Worm (Caenorhabditis elegans): Measurements from ENCODE around the gene F14D2.7.
A peak's percentile ranks its signal among the peaks of the same experiment; 100 is the strongest.

F14D2.7 gene

DNA sequence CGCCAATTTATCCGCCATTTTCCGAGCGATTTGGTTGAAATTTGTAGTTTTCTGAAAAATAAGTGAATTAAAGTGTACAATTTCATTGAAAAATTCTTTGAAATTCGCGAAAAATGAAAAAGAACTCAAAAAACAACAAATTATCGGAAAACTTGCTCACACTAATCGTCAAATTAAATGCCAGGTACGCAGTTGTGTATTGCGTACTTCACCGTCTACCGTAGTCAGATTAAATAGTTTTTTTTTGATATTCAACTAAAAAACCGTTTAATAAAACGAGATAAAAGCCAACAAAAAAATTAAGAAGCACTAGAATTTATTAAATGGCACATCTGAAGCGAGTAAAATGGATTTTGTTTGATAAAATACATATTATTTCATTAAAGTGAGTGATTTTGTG is 6.5 kb upstream of the F14D2.7 start, which contains the start of gene bath-28:
bath-28 (minus strand) TSS at position 51 of the 400 bp plus-strand sequence.
- no peak for TF ChIP-seq T22C8.4 (GFP tag; IDR thresholded peaks at IDR 0.05)
- TF ChIP-seq ztf-23 (GFP tag; IDR thresholded peaks at IDR 0.05) = no peak
- no peak for TF ChIP-seq cog-1 (tag; optimal IDR thresholded peaks at IDR 0.05)
- TF ChIP-seq tab-1 (GFP tag; IDR thresholded peaks at IDR 0.05) = no peak
- TF ChIP-seq ztf-29 (GFP tag; IDR thresholded peaks at IDR 0.05) = no peak
- no peak for TF ChIP-seq ref-1 (GFP tag; conservative IDR thresholded peaks at IDR 0.05)
- TF ChIP-seq flt-1 (GFP tag; IDR thresholded peaks at IDR 0.05) = no peak
- TF ChIP-seq klf-2 (GFP tag; conservative IDR thresholded peaks at IDR 0.05) = no peak
- no peak for TF ChIP-seq med-1 (GFP tag; optimal IDR thresholded peaks at IDR 0.05; ENCODE audit: insufficient read depth)

DNA sequence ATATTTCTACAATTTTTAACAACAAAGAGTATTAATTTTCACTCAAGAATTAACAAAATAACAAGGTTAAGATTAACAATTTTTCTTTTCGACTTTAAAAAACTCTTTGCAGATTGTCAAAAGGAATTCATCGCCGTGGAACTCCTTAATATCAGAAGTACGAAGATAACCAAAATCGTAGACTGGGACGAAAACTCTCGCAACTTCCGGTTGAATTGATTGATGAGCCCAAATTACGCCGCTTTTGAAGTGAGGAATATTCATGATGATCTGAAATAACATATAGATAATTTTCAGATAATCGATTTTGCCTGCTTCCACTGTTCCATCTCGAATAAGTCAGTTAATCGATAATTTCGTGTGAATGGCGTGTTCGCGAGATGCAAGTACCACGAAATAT is 5.3 kb upstream of the F14D2.7 start, which contains the start of gene F14D2.15:
F14D2.15 (minus strand) TSS at position 101 of the 400 bp plus-strand sequence.
- TF ChIP-seq T22C8.4 (GFP tag; IDR thresholded peaks at IDR 0.05) = 0 out of 2 replicates have a peak, but pooled peaks have one; percentile 34
- TF ChIP-seq ztf-23 (GFP tag; IDR thresholded peaks at IDR 0.05) = no peak
- no peak for TF ChIP-seq ztf-29 (GFP tag; IDR thresholded peaks at IDR 0.05)
- TF ChIP-seq klf-2 (GFP tag; conservative IDR thresholded peaks at IDR 0.05) = no peak
- TF ChIP-seq ref-1 (GFP tag; conservative IDR thresholded peaks at IDR 0.05) = no peak

DNA sequence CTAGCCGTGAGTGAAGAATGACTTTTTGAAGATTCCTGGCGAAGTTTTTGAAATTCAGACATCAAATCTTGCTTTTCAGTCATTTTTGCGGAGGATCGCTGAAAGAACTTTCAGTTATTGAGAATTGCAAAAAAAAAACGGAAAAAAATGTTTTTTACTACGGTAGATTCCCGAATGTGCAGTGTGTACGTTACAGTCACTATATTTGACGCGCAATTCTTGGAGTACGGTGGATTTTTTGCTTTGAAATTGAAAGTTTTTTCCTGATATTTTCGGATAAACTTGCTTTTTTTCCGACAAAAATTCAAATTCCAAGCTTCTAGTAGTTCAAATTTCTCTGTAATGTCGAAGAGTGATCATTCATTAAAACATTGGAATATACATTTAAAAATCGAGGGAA is 3.5 kb upstream of the F14D2.7 start, which contains the start of gene F14D2.11:
F14D2.11 (minus strand) TSS at position 101 of the 400 bp plus-strand sequence.
- no peak for TF ChIP-seq T22C8.4 (GFP tag; IDR thresholded peaks at IDR 0.05)
- TF ChIP-seq flt-1 (GFP tag; IDR thresholded peaks at IDR 0.05) = no peak
- no peak for TF ChIP-seq ref-1 (GFP tag; conservative IDR thresholded peaks at IDR 0.05)
- no peak for TF ChIP-seq tab-1 (GFP tag; IDR thresholded peaks at IDR 0.05)
- no peak for TF ChIP-seq klf-2 (GFP tag; conservative IDR thresholded peaks at IDR 0.05)
- no peak for TF ChIP-seq cog-1 (tag; optimal IDR thresholded peaks at IDR 0.05)
- no peak for TF ChIP-seq med-1 (GFP tag; optimal IDR thresholded peaks at IDR 0.05; ENCODE audit: insufficient read depth)
- no peak for TF ChIP-seq ztf-29 (GFP tag; IDR thresholded peaks at IDR 0.05)
- TF ChIP-seq ztf-23 (GFP tag; IDR thresholded peaks at IDR 0.05) = no peak

DNA sequence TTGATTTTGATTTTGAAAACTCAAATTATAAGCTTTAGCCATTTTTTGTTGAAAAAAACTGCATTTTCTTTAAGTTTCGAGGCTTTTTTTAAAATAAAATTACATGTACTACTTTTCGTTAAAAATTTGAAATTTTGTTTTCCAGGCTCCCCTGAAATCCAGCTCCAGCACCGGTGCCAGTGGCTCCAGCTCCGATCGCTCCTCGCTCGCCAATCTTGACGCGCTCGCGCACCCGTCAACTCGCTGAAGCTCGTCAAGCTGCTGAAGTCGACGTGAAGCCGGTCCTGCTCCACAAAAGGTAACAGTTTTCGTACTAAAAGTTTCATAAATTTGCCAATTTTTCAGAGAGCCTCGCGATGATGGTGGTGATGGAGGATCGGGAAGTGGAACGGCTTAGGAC is 2.4 kb upstream of the F14D2.7 start:
- TF ChIP-seq ref-1 (GFP tag; conservative IDR thresholded peaks at IDR 0.05) (no peak), flt-1 (GFP tag; IDR thresholded peaks at IDR 0.05) (no peak), med-1 (GFP tag; optimal IDR thresholded peaks at IDR 0.05; ENCODE audit: insufficient read depth) (no peak), ztf-29 (GFP tag; IDR thresholded peaks at IDR 0.05) (no peak), ztf-23 (GFP tag; IDR thresholded peaks at IDR 0.05) (no peak), cog-1 (tag; optimal IDR thresholded peaks at IDR 0.05) (no peak), T22C8.4 (GFP tag; IDR thresholded peaks at IDR 0.05) (no peak), klf-2 (GFP tag; conservative IDR thresholded peaks at IDR 0.05) (no peak), tab-1 (GFP tag; IDR thresholded peaks at IDR 0.05) (no peak)

DNA sequence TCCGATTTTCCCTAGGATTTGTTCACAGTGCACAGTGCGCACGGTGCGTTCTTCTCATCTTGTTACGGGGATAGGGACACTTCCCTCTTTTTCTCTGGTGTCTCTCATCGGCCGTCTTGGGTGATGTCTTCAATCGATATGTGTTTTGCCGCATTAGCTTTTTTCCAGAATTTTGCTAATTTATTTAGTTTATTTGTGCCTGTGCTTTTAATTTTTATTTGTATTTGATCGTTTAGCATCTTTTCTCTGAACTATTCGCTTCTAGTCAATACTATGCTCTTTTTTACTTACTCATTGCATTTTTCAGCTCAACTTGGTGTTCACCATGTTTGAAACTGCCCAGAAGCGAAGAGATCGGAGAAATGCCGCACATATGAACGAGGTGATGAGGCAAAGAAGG is 1.8 kb upstream of the F14D2.7 start, which contains the start of gene F14D2.5:
F14D2.5 (plus strand) TSS at position 301 of the 400 bp plus-strand sequence.
- TF ChIP-seq ref-1 (GFP tag; conservative IDR thresholded peaks at IDR 0.05) (no peak), T22C8.4 (GFP tag; IDR thresholded peaks at IDR 0.05) (peak; percentile 14; the same call in 1 of the 2 replicates)

DNA sequence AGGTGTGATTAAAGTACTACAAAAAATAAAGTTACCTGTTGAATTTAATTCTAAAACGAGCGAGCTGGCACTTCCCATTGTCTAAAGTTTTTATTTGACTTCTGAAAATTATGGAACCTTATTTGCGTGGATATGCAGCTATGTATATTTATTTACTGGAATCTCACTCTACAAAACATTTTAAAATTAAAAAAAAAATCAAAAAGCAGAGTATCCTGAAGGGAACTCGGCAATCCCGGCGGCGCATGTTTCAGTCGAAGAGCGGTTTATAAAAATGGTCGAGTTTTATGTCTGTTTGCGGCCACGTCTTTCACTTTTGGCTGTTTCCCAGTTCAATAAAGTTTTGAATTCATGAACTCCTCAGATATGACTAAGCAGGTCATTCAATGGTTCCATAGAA is 1.4 kb downstream of the F14D2.7 start, which contains the start of gene F14D2.19:
F14D2.19 (minus strand) TSS at position 101 of the 400 bp plus-strand sequence.
- TF ChIP-seq ref-1 (GFP tag; conservative IDR thresholded peaks at IDR 0.05) (no peak), ztf-23 (GFP tag; IDR thresholded peaks at IDR 0.05) (no peak)

DNA sequence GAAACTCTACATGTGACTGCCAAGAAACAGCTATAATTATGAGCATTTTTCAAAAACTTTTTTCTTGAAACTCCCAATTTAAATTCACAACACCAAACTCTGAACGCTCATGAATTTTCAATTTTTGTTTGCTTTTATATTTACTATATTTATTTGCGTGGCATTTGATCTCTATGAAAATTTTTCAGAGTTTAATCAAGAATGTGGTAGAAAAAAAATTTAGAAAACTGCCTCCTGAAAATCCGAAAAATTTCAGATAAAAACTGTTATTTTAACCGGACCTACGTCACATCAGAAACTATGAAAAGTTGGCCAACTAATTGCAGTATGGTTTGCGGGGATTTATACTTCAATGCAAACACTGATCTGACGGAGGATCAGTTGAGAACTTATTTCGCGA is 6.4 kb downstream of the F14D2.7 start, which contains the start of gene irld-27:
irld-27 (plus strand) TSS at position 301 of the 400 bp plus-strand sequence.
- TF ChIP-seq med-1 (GFP tag; optimal IDR thresholded peaks at IDR 0.05; ENCODE audit: insufficient read depth) (no peak), cog-1 (tag; optimal IDR thresholded peaks at IDR 0.05) (no peak), tab-1 (GFP tag; IDR thresholded peaks at IDR 0.05) (no peak), T22C8.4 (GFP tag; IDR thresholded peaks at IDR 0.05) (no peak), flt-1 (GFP tag; IDR thresholded peaks at IDR 0.05) (no peak), ztf-23 (GFP tag; IDR thresholded peaks at IDR 0.05) (no peak), klf-2 (GFP tag; conservative IDR thresholded peaks at IDR 0.05) (no peak)

DNA sequence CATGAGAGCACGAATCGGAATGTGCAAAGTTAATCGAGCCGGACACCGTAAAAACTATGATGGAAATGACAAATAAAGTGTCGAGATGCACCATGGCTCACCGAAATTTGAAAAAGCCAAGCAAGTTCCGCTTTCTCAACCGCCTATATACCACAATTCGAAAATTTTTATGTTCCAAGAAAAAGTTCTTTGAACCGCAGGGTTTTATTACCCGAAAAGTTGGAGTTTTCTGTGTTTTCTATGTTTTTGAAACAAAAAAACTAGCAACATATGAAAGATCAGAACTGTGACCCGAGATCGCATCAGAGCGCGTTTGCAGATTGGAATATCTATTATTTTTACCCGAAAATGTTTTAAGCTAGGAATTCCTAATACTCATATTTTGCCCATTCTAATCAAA is 11.4 kb downstream of the F14D2.7 start, which contains the start of gene Y46D2A.3:
Y46D2A.3 (minus strand) TSS at position 101 of the 400 bp plus-strand sequence.
- TF ChIP-seq flt-1 (GFP tag; IDR thresholded peaks at IDR 0.05) = no peak
- TF ChIP-seq tab-1 (GFP tag; IDR thresholded peaks at IDR 0.05) = no peak
- no peak for TF ChIP-seq klf-2 (GFP tag; conservative IDR thresholded peaks at IDR 0.05)
- no peak for TF ChIP-seq cog-1 (tag; optimal IDR thresholded peaks at IDR 0.05)
- TF ChIP-seq ztf-29 (GFP tag; IDR thresholded peaks at IDR 0.05) = no peak

DNA sequence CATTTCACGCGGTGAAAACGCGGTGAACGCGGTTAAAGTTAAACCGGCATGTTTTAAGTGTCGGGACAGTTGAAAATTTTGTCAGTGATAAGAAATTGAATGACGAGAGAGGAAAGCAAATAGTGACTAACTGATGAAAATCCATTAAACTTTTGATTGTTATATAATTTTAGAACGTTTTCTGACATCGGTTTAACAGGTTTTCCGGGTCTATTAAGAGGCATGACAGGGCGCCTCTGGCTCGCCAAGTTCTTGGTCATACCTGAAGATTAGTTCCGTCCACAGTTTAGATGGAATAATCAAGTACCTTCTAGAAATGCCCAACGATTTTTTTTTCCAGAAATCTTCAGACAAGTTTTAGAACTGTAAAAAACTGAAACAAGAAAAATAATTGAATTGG is 15.3 kb downstream of the F14D2.7 start, which contains the start of gene Y46D2A.2:
Y46D2A.2 (minus strand) TSS at position 101 of the 400 bp plus-strand sequence.
- TF ChIP-seq T22C8.4 (GFP tag; IDR thresholded peaks at IDR 0.05) (no peak), cog-1 (tag; optimal IDR thresholded peaks at IDR 0.05) (no peak), med-1 (GFP tag; optimal IDR thresholded peaks at IDR 0.05; ENCODE audit: insufficient read depth) (no peak), klf-2 (GFP tag; conservative IDR thresholded peaks at IDR 0.05) (no peak), ref-1 (GFP tag; conservative IDR thresholded peaks at IDR 0.05) (no peak), flt-1 (GFP tag; IDR thresholded peaks at IDR 0.05) (no peak), ztf-23 (GFP tag; IDR thresholded peaks at IDR 0.05) (no peak), tab-1 (GFP tag; IDR thresholded peaks at IDR 0.05) (no peak), ztf-29 (GFP tag; IDR thresholded peaks at IDR 0.05) (no peak)

DNA sequence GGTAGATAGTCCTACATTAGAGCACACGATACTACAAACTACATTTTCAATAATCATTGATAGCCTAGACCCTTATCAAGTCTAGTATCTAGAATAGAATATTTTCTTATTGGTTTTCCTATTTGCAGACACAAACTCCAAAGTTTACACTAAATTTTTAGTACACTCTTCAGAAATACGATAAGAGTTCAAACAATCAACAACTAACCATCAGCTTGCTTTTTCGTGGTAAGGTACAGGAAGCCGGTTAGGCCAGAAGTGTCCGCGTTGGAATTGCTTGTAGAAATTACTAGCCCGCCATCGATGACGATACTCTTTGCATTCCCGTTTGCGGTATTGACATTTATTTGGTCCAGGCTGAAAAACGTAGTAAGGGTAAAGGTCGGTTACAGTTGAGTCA is 16.2 kb downstream of the F14D2.7 start, which contains the start of gene Y46D2A.1:
Y46D2A.1 (plus strand) TSS at position 301 of the 400 bp plus-strand sequence.
- TF ChIP-seq T22C8.4 (GFP tag; IDR thresholded peaks at IDR 0.05) (no peak), med-1 (GFP tag; optimal IDR thresholded peaks at IDR 0.05; ENCODE audit: insufficient read depth) (no peak), flt-1 (GFP tag; IDR thresholded peaks at IDR 0.05) (no peak), tab-1 (GFP tag; IDR thresholded peaks at IDR 0.05) (no peak), ztf-29 (GFP tag; IDR thresholded peaks at IDR 0.05) (no peak), klf-2 (GFP tag; conservative IDR thresholded peaks at IDR 0.05) (no peak), ztf-23 (GFP tag; IDR thresholded peaks at IDR 0.05) (no peak), ref-1 (GFP tag; conservative IDR thresholded peaks at IDR 0.05) (no peak), cog-1 (tag; optimal IDR thresholded peaks at IDR 0.05) (no peak)

Measured in whole organism, midembryonic.